Fruit fly (Drosophila melanogaster) whole organism, larva: ENCODE results near the gene CG11656.

ENCODE experiments used
- noc ChIP-seq: fragments of 200-800 bp; sonication (Bioruptor generic); optimal IDR thresholded peaks from 3 replicates; lab custom pipeline; 2019; ENCODE audit warnings: missing biosample characterization, mild to moderate bottlenecking, missing genetic modification characterization, moderate library complexity

CG11656 gene

dm6 chr3R:13044459-13044858 is 34.8 kb downstream of the CG11656 start, which contains the start of gene Hsc70-2:
Gene Hsc70-2, plus strand, starts transcription at chr3R:13044759.
- no peak for TF ChIP-seq noc (tag; lab: Kevin White, UChicago)

dm6 chr3R:13047431-13047830 is 37.7 kb downstream of the CG11656 start, which contains the start of gene CG31157:
Gene CG31157, plus strand, starts transcription at chr3R:13047731.
- TF ChIP-seq noc (tag; lab: Kevin White, UChicago), result no peak

dm6 chr3R:13051298-13051723 is 41.6 kb downstream of the CG11656 start, which contains the start of gene CG7966:
Gene CG7966, minus strand, starts transcription at chr3R:13051453.
- peak; percentile 59 for TF ChIP-seq noc (tag; lab: Kevin White, UChicago)

dm6 chr3R:13051942-13052693 is 42.4 kb downstream of the CG11656 start, which contains the start of gene pic:
Gene pic, plus strand, starts transcription at chr3R:13052245.
- no peak for TF ChIP-seq noc (tag; lab: Kevin White, UChicago)

- no peak for TF ChIP-seq noc (tag; lab: Kevin White, UChicago)
Measured at dm6 chr3R:13056553-13056952, 46.9 kb downstream of the CG11656 start.

dm6 chr3R:13057121-13057805 is 47.6 kb downstream of the CG11656 start, which contains the start of gene sim:
Gene sim, plus strand, starts transcription at chr3R:13057755.
- TF ChIP-seq noc (tag; lab: Kevin White, UChicago), result no peak
